Fruit fly (Drosophila melanogaster) whole organism, adult: ENCODE results near the gene Ppcs.

Experiments used
- CG11617 ChIP-seq: fragments of 200-800 bp; sonication (Bioruptor generic); optimal IDR thresholded peaks from 2 replicates; lab custom pipeline; 2017; ENCODE audit warnings: mild to moderate bottlenecking, missing biosample characterization, missing genetic modification reagents, missing genetic modification characterization
- CG12768 ChIP-seq: fragments of 200-800 bp; sonication (Bioruptor generic); optimal IDR thresholded peaks from 2 replicates; lab custom pipeline; 2017; ENCODE audit warnings: missing biosample characterization, missing genetic modification characterization, mild to moderate bottlenecking, moderate library complexity, missing genetic modification reagents
- CG14711 ChIP-seq: fragments of 200-800 bp; sonication (Bioruptor generic); optimal IDR thresholded peaks from 2 replicates; lab custom pipeline; 2018; ENCODE audit warnings: missing biosample characterization, mild to moderate bottlenecking, missing genetic modification characterization, moderate library complexity
- CG1620 ChIP-seq: fragments of 200-800 bp; sonication (Bioruptor generic); optimal IDR thresholded peaks from 2 replicates; lab custom pipeline; 2016; ENCODE audit warnings: missing biosample characterization, missing genetic modification characterization
- CG33017 ChIP-seq: fragments of 200-800 bp; sonication (Bioruptor generic); optimal IDR thresholded peaks from 2 replicates; lab custom pipeline; 2018; ENCODE audit warnings: missing biosample characterization, mild to moderate bottlenecking, missing genetic modification characterization, moderate library complexity
- CG5204 ChIP-seq: fragments of 200-800 bp; sonication (Bioruptor generic); optimal IDR thresholded peaks from 2 replicates; lab custom pipeline; 2016; ENCODE audit warnings: missing biosample characterization, missing genetic modification characterization
- CG7045 ChIP-seq: fragments of 200-800 bp; sonication (Bioruptor generic); optimal IDR thresholded peaks from 2 replicates; lab custom pipeline; 2017; ENCODE audit warnings: missing biosample characterization, mild to moderate bottlenecking, missing genetic modification characterization
- CG7101 ChIP-seq: fragments of 200-800 bp; sonication (Bioruptor generic); optimal IDR thresholded peaks from 2 replicates; lab custom pipeline; 2018; ENCODE audit warnings: missing biosample characterization, mild to moderate bottlenecking, missing genetic modification characterization, moderate library complexity
- Clk ChIP-seq: fragments of 200-800 bp; sonication (Bioruptor generic); optimal IDR thresholded peaks from 2 replicates; lab custom pipeline; 2017; ENCODE audit warnings: missing biosample characterization, missing genetic modification characterization
- Crg-1 ChIP-seq: fragments of 200-800 bp; sonication (Bioruptor generic); optimal IDR thresholded peaks from 2 replicates; lab custom pipeline; 2016; ENCODE audit warnings: missing biosample characterization, missing genetic modification characterization
- Hr96 ChIP-seq: fragments of 200-800 bp; sonication (Bioruptor generic); optimal IDR thresholded peaks from 2 replicates; lab custom pipeline; 2016; ENCODE audit warnings: missing biosample characterization, missing genetic modification characterization
- Mnt ChIP-seq: fragments of 200-800 bp; sonication (Bioruptor generic); optimal IDR thresholded peaks from 2 replicates; lab custom pipeline; 2016; ENCODE audit warnings: missing biosample characterization, mild to moderate bottlenecking, missing genetic modification characterization
- bab1 ChIP-seq: fragments of 200-800 bp; sonication (Bioruptor generic); optimal IDR thresholded peaks from 3 replicates; lab custom pipeline; 2019; ENCODE audit warnings: missing biosample characterization, mild to moderate bottlenecking, missing genetic modification characterization, moderate library complexity
- cic ChIP-seq: fragments of 200-800 bp; sonication (Bioruptor generic); optimal IDR thresholded peaks from 2 replicates; lab custom pipeline; 2017; ENCODE audit warnings: missing biosample characterization, mild to moderate bottlenecking, missing genetic modification characterization, moderate library complexity
- cnc ChIP-seq, 2 experiments: fragments of >200 bp; optimal IDR thresholded peaks; 2 replicates each; lab custom pipeline; 2017
- kay ChIP-seq: fragments of 200-800 bp; sonication (Bioruptor generic); peaks from one replicate; lab custom pipeline; 2016; ENCODE audit warnings: missing biosample characterization, missing genetic modification characterization, borderline replicate concordance
- ovo ChIP-seq: fragments of 200-800 bp; sonication (Bioruptor generic); optimal IDR thresholded peaks from 2 replicates; lab custom pipeline; 2016; ENCODE audit warnings: missing biosample characterization, missing genetic modification characterization
- pad ChIP-seq: fragments of 200-800 bp; sonication (Bioruptor generic); optimal IDR thresholded peaks from 3 replicates; lab custom pipeline; 2017; ENCODE audit warnings: missing biosample characterization, missing genetic modification characterization, mild to moderate bottlenecking, moderate library complexity, missing genetic modification reagents
- tj ChIP-seq: fragments of 200-800 bp; sonication (Bioruptor generic); optimal IDR thresholded peaks from 3 replicates; lab custom pipeline; 2017; ENCODE audit warnings: missing biosample characterization, mild to moderate bottlenecking, missing genetic modification characterization, moderate library complexity
- toe ChIP-seq: fragments of 200-800 bp; sonication (Bioruptor generic); optimal IDR thresholded peaks from 2 replicates; lab custom pipeline; 2016; ENCODE audit warnings: missing biosample characterization, missing genetic modification characterization

Gene Ppcs

dm6 chr3R:19156670-19157402, 9.1 kb upstream of the Ppcs start, which contains the start of gene nanos:
Gene nanos (plus strand): TSS chr3R:19157238.
- TF ChIP-seq CG11617 (GFP tag; lab: Kevin White, UChicago): peak; percentile 39
- peak; percentile 91 for TF ChIP-seq Crg-1
- TF ChIP-seq ovo (GFP tag; lab: Kevin White, UChicago): peak; percentile 66
- peak; percentile 94 for TF ChIP-seq CG1620 (GFP tag; lab: Kevin White, UChicago)
- peak; percentile 54 for TF ChIP-seq cic (GFP tag; lab: Kevin White, UChicago)
- peak; percentile 67 for TF ChIP-seq CG7045 (GFP tag; lab: Kevin White, UChicago)
- peak; percentile 74 for TF ChIP-seq kay (GFP tag; lab: Kevin White, UChicago)
- TF ChIP-seq Hr96 (GFP tag; lab: Kevin White, UChicago): peak; percentile 74
- peak; percentile 40 for TF ChIP-seq CG14711 (tag; lab: Kevin White, UChicago)
- TF ChIP-seq CG5204: no peak
- peak; percentile 79 for TF ChIP-seq CG12768 (GFP tag; lab: Kevin White, UChicago)
- peak; percentile 23 for TF ChIP-seq CG33017 (tag; lab: Kevin White, UChicago)
- TF ChIP-seq Mnt: peak; percentile 91
- peak; percentile 80 for TF ChIP-seq bab1
- peak; percentile 78 for TF ChIP-seq pad (GFP tag; lab: Kevin White, UChicago)
- TF ChIP-seq CG7101 (tag; lab: Kevin White, UChicago): peak; percentile 72
- TF ChIP-seq cnc (optimal IDR thresholded peaks at IDR 0.05; lab: Kevin White, UChicago): no peak
- peak; percentile 62 for TF ChIP-seq Clk (GFP tag; lab: Kevin White, UChicago)
- peak; percentile 75 for TF ChIP-seq toe (GFP tag; lab: Kevin White, UChicago)
- TF ChIP-seq tj: peak; percentile 4

DNA sequence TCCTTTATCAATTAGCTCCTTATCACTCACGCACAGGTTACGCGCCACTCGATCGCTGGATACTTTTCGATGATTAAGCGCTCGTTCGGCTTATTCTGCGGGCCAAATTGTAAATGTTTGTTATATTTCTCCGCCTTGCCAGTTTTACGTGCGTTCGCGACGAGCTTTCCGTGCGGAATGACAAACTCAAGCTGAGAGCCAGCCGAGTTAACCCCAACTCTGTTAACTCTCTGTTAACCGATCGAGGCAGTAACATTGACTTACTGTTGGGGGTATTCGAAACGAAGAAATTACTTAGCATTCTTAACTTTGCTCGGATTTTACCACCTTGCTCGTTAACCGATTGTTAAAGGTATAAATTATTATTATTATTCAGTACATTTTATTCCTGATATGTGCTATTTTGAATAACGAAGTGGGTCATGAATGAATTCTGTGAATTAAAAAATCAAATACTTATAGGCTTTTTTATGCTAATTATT, 5.8 kb upstream of the Ppcs start, which contains the start of gene CG5835:
CG5835 (minus strand) TSS at position 185 of the 482 bp plus-strand sequence.
- TF ChIP-seq CG11617 (GFP tag; lab: Kevin White, UChicago) (peak; percentile 15), tj (peak; percentile 62), CG12768 (GFP tag; lab: Kevin White, UChicago) (no peak), toe (GFP tag; lab: Kevin White, UChicago) (no peak), Hr96 (GFP tag; lab: Kevin White, UChicago) (no peak), Mnt (peak; percentile 58), pad (GFP tag; lab: Kevin White, UChicago) (peak; percentile 11), cic (GFP tag; lab: Kevin White, UChicago) (no peak), CG14711 (tag; lab: Kevin White, UChicago) (peak; percentile 3), cnc (optimal IDR thresholded peaks at IDR 0.05; lab: Kevin White, UChicago) (no peak), ovo (GFP tag; lab: Kevin White, UChicago) (no peak), CG7045 (GFP tag; lab: Kevin White, UChicago) (no peak), CG7101 (tag; lab: Kevin White, UChicago) (peak; percentile 34), Clk (GFP tag; lab: Kevin White, UChicago) (no peak), CG33017 (tag; lab: Kevin White, UChicago) (no peak), CG1620 (GFP tag; lab: Kevin White, UChicago) (peak; percentile 36), CG5204 (no peak), kay (GFP tag; lab: Kevin White, UChicago) (peak; percentile 82), bab1 (peak; percentile 46), Crg-1 (no peak)

DNA sequence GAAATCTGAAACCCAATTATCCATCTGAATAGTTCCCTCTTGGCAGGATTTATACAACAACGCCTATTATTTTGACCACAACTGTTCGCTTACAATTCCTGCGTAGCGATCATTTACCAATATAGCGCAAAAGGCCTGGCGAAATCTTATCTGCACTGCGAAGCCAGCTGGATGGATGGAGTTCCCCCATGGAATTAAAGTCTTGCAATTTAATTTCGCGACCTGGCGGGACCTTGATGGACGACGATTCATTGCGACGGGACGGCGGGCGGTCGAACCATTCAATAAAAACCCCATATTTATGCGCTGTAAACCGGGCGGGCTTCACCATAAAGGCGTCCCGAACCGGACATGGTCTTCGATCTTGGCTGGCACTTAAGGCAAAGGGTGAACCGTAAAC, 5.1 kb upstream of the Ppcs start:
- TF ChIP-seq Mnt (no peak), CG5204 (no peak), Hr96 (GFP tag; lab: Kevin White, UChicago) (no peak), CG14711 (tag; lab: Kevin White, UChicago) (no peak), pad (GFP tag; lab: Kevin White, UChicago) (no peak)

- TF ChIP-seq kay (GFP tag; lab: Kevin White, UChicago): peak; percentile 69
- TF ChIP-seq CG33017 (tag; lab: Kevin White, UChicago): peak; percentile 19
- no peak for TF ChIP-seq pad (GFP tag; lab: Kevin White, UChicago)
Observed at dm6 chr3R:19151848-19152787, 4.4 kb upstream of the Ppcs start.

DNA sequence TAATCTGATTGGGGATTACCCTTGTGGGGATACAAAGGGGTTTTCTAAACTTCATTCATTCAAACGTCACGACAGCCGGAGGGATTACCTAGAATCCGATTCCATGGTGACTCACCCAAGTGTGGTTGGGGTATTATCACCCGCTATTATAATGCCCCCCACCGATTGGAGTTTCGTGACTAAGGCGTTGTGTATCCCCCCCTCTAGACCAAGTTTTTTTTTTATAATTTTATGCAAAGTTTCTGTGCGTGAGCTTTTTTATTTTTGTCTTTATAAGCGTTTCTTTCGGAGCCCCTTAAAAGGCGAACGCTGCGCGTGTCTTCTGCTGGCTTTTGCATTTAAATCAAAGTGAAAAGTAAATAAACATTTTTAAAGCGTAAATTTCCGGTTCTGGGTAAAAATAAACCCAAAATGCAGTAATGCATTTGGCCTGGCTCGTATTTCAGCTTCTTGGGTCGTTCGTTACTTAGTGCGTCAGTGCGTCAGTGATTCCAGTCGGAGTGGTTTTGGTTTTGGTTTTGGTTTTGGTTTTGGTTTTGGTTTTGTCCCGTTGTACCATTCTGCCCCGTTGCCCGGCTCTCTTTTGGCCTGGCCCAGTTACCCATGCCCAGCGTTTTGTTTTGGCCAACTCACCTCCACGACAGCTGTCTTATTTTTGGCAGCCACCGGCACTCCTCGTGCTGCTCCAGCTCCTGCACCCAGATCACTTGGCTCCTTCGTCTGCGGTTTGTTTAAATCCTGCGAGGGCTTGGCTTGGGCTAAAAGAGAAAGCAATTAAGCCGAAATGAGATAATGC, 3.3 kb upstream of the Ppcs start:
- TF ChIP-seq tj (peak; percentile 14), kay (GFP tag; lab: Kevin White, UChicago) (peak; percentile 39), CG7101 (tag; lab: Kevin White, UChicago) (no peak)
